Worm (Caenorhabditis elegans): Measurements from ENCODE around the gene pqn-71.

pqn-71 gene

ce11 chrV:15511613-15512216 is 46.2 kb downstream of the pqn-71 start, which contains the start of gene rpl-38:
TSS of gene rpl-38 (plus strand) at chrV:15512166.
- TF ChIP-seq lin-13 (tag; optimal IDR thresholded peaks at IDR 0.05) (peak; percentile 80), lsy-2 (tag; optimal IDR thresholded peaks at IDR 0.05) (peak; percentile 98), ceh-43 (GFP tag; optimal IDR thresholded peaks at IDR 0.05) (no peak), cnd-1 (tag; optimal IDR thresholded peaks at IDR 0.05) (peak; percentile 6), drap-1 (GFP tag; optimal IDR thresholded peaks at IDR 0.05) (peak; percentile 70), pha-4 (tag; optimal IDR thresholded peaks at IDR 0.05) (peak; percentile 87), nhr-28 (tag; optimal IDR thresholded peaks at IDR 0.05) (no peak), tbx-8 (GFP tag; optimal IDR thresholded peaks at IDR 0.05) (no peak), nhr-237 (tag; optimal IDR thresholded peaks at IDR 0.05) (peak; percentile 77), mls-2 (tag; optimal IDR thresholded peaks at IDR 0.05) (peak; percentile 33), sptf-1 (tag; optimal IDR thresholded peaks at IDR 0.05) (peak; percentile 16), ces-1 (GFP tag; optimal IDR thresholded peaks at IDR 0.05) (peak; percentile 96), mep-1 (tag; optimal IDR thresholded peaks at IDR 0.05) (peak; percentile 85), hlh-1 (tag; optimal IDR thresholded peaks at IDR 0.05) (peak; percentile 17), ztf-11 (tag; optimal IDR thresholded peaks at IDR 0.05) (no peak)

ce11 chrV:15512856-15513756 is 47.6 kb downstream of the pqn-71 start:
- TF ChIP-seq sem-2 (GFP tag; optimal IDR thresholded peaks at IDR 0.05) (no peak), zip-8 (tag; optimal IDR thresholded peaks at IDR 0.05) (peak; percentile 82), bed-3 (GFP tag; optimal IDR thresholded peaks at IDR 0.05) (no peak), elt-1 (tag; optimal IDR thresholded peaks at IDR 0.05; ENCODE audit: borderline replicate concordance, insufficient read depth) (no peak)

- TF ChIP-seq nhr-76 (tag; optimal IDR thresholded peaks at IDR 0.05) (no peak), lin-13 (tag; optimal IDR thresholded peaks at IDR 0.05) (no peak), ceh-39 (tag; optimal IDR thresholded peaks at IDR 0.05) (no peak), ztf-11 (tag; optimal IDR thresholded peaks at IDR 0.05) (no peak), tbx-8 (GFP tag; optimal IDR thresholded peaks at IDR 0.05) (no peak), unc-39 (tag; optimal IDR thresholded peaks at IDR 0.05) (no peak), mep-1 (tag; optimal IDR thresholded peaks at IDR 0.05) (no peak), blmp-1 (tag; optimal IDR thresholded peaks at IDR 0.05) (no peak), lin-32 (GFP tag; optimal IDR thresholded peaks at IDR 0.05) (no peak), sptf-1 (tag; optimal IDR thresholded peaks at IDR 0.05) (no peak), pha-4 (tag; optimal IDR thresholded peaks at IDR 0.05) (no peak)
These were observed 49.9 kb downstream of the pqn-71 start for ce11 chrV:15515365-15515764.

ce11 chrV:15516476-15516875 is 51.0 kb downstream of the pqn-71 start:
- no peak for TF ChIP-seq snpc-4 (tag; optimal IDR thresholded peaks at IDR 0.05)
- no peak for TF ChIP-seq mls-2 (tag; optimal IDR thresholded peaks at IDR 0.05)
- no peak for TF ChIP-seq drap-1 (GFP tag; optimal IDR thresholded peaks at IDR 0.05)
- TF ChIP-seq elt-3 (tag; optimal IDR thresholded peaks at IDR 0.05), result no peak
- no peak for TF ChIP-seq lin-13 (tag; optimal IDR thresholded peaks at IDR 0.05)
- TF ChIP-seq nhr-76 (tag; optimal IDR thresholded peaks at IDR 0.05), result no peak
- TF ChIP-seq sem-2 (GFP tag; optimal IDR thresholded peaks at IDR 0.05), result no peak
- no peak for TF ChIP-seq flh-1 (GFP tag; optimal IDR thresholded peaks at IDR 0.05)

Measured in whole organism, mixed stage, embryonic.